Worm (Caenorhabditis elegans): Measurements from ENCODE around the gene C26E6.12.

C26E6.12 gene

ce11 chrIII:4883429-4883828, 48.6 kb downstream of the C26E6.12 start, which contains the start of gene clec-5:
Gene clec-5 (minus strand): TSS chrIII:4883606.
- no peak for TF ChIP-seq W03F9.2 (tag; optimal IDR thresholded peaks at IDR 0.05)
- TF ChIP-seq him-1 (tag; optimal IDR thresholded peaks at IDR 0.05) = no peak
- TF ChIP-seq dao-5 (tag; optimal IDR thresholded peaks at IDR 0.05) = no peak

ce11 chrIII:4881955-4882354, 50.1 kb downstream of the C26E6.12 start:
- no peak for TF ChIP-seq him-1 (tag; optimal IDR thresholded peaks at IDR 0.05)
- TF ChIP-seq dao-5 (tag; optimal IDR thresholded peaks at IDR 0.05) = no peak

All from whole organism, L4/young adult.